Worm (Caenorhabditis elegans) whole organism, L1 larva: ENCODE results near the gene wht-3.

Experiments
- C34B4.2 ChIP-seq: sonication (generic microtip); optimal IDR thresholded peaks from 2 replicates; lab custom pipeline; 2017; ENCODE audit warnings: mild to moderate bottlenecking, missing genetic modification characterization, missing compliant biosample characterization
- Y116A8C.19 ChIP-seq: sonication (generic microtip); optimal IDR thresholded peaks from 2 replicates; lab custom pipeline; 2016; ENCODE audit warnings: missing compliant biosample characterization, missing genetic modification characterization, borderline replicate concordance
- aha-1 ChIP-seq: fragments of 150-350 bp; optimal IDR thresholded peaks from 2 replicates; lab custom pipeline; 2014; ENCODE audit warnings: missing biosample characterization, missing genetic modification characterization
- alr-1 ChIP-seq: fragments of 200-800 bp; sonication (Bioruptor generic); optimal IDR thresholded peaks from 2 replicates; lab custom pipeline; 2018; ENCODE audit warnings: borderline replicate concordance, mild to moderate bottlenecking, missing genetic modification characterization, missing compliant biosample characterization
- aly-2 ChIP-seq: fragments of 150-350 bp; optimal IDR thresholded peaks from 2 replicates; lab custom pipeline; 2014; ENCODE audit warnings: missing biosample characterization, missing genetic modification characterization
- ama-1 ChIP-seq: fragments of 150-350 bp; optimal IDR thresholded peaks from 2 replicates; lab custom pipeline; 2014
- blmp-1 ChIP-seq: fragments of 150-350 bp; optimal IDR thresholded peaks from 2 replicates; lab custom pipeline; 2014; ENCODE audit warnings: missing biosample characterization, missing genetic modification characterization
- ceh-63 ChIP-seq: fragments of 200-800 bp; sonication (Bioruptor generic); optimal IDR thresholded peaks from 2 replicates; lab custom pipeline; 2018; ENCODE audit warnings: mild to moderate bottlenecking, missing genetic modification characterization, missing compliant biosample characterization
- ceh-8 ChIP-seq: fragments of 200-800 bp; sonication (Bioruptor generic); optimal IDR thresholded peaks from 2 replicates; lab custom pipeline; 2018; ENCODE audit warnings: mild to moderate bottlenecking, missing genetic modification characterization, moderate library complexity, missing compliant biosample characterization
- ceh-82 ChIP-seq, 3 experiments: fragments of 150-350 bp in 1 of 3; sonication (generic microtip) in 2 of 3; optimal IDR thresholded peaks; 2 replicates each; lab custom pipeline; 2014 to 2017; ENCODE audit warnings: missing biosample characterization in 3 of 3, missing genetic modification characterization in 3 of 3
- ceh-88 ChIP-seq: fragments of 200-800 bp; sonication (Bioruptor generic); IDR thresholded peaks from 2 replicates; pipeline ENCODE4 v1.3.6; 2022; ENCODE audit warnings: missing genetic modification characterization, missing compliant biosample characterization
- ces-1 ChIP-seq: fragments of 150-350 bp; optimal IDR thresholded peaks from 2 replicates; lab custom pipeline; 2014; ENCODE audit warnings: missing biosample characterization, missing genetic modification reagents, missing genetic modification characterization
- dsc-1 ChIP-seq: sonication (generic microtip); optimal IDR thresholded peaks from 2 replicates; lab custom pipeline; 2016; ENCODE audit warnings: mild to moderate bottlenecking, missing genetic modification characterization, missing compliant biosample characterization
- egl-13 ChIP-seq: sonication (generic microtip); optimal IDR thresholded peaks from 2 replicates; lab custom pipeline; 2016; ENCODE audit warnings: missing genotype, missing genetic modification reagents, missing genetic modification characterization, missing compliant biosample characterization
- egl-27 ChIP-seq, 2 experiments: fragments of 150-350 bp in 1 of 2; sonication (generic microtip); optimal IDR thresholded peaks; 3 replicates each; lab custom pipeline; 2017 to 2018; ENCODE audit warnings: missing biosample characterization in 2 of 2, missing genetic modification characterization in 2 of 2, missing genetic modification reagents in 2 of 2
- elt-3 ChIP-seq, 6 experiments: fragments of 150-350 bp in 1 of 6; sonication (generic microtip); optimal IDR thresholded peaks; 2 replicates each; lab custom pipeline; 2017 to 2018; ENCODE audit warnings: missing biosample characterization in 6 of 6, missing genetic modification characterization in 6 of 6, inconsistent platforms in 1 of 6
- fkh-10 ChIP-seq: sonication (generic microtip); optimal IDR thresholded peaks from 2 replicates; lab custom pipeline; 2017; ENCODE audit warnings: missing biosample characterization, missing genetic modification reagents, missing genetic modification characterization
- fkh-4 ChIP-seq: sonication (generic microtip); optimal IDR thresholded peaks from 2 replicates; lab custom pipeline; 2016; ENCODE audit warnings: missing compliant biosample characterization, missing genetic modification characterization, borderline replicate concordance
- fkh-8 ChIP-seq: sonication (generic microtip); optimal IDR thresholded peaks from 2 replicates; lab custom pipeline; 2016; ENCODE audit warnings: mild to moderate bottlenecking, missing genetic modification characterization, missing compliant biosample characterization
- hlh-17 ChIP-seq: fragments of 200-800 bp; sonication (Bioruptor generic); optimal IDR thresholded peaks from 2 replicates; lab custom pipeline; 2018; ENCODE audit warnings: missing genetic modification characterization, mild to moderate bottlenecking, missing compliant biosample characterization, moderate library complexity, borderline replicate concordance
- hlh-4 ChIP-seq: sonication (generic microtip); optimal IDR thresholded peaks from 2 replicates; lab custom pipeline; 2016; ENCODE audit warnings: mild to moderate bottlenecking, missing genetic modification characterization, missing compliant biosample characterization
- lin-15B ChIP-seq: fragments of 150-350 bp; sonication (generic microtip); optimal IDR thresholded peaks from 3 replicates; lab custom pipeline; 2014; ENCODE audit warnings: missing biosample characterization, missing genetic modification characterization
- lir-3 ChIP-seq: sonication (generic microtip); optimal IDR thresholded peaks from 2 replicates; lab custom pipeline; 2016; ENCODE audit warnings: mild to moderate bottlenecking, missing genetic modification characterization, moderate library complexity, missing compliant biosample characterization; ENCODE audit not compliant: poor library complexity
- lsy-2 ChIP-seq, 2 experiments: fragments of 150-350 bp; optimal IDR thresholded peaks; 2 replicates each; lab custom pipeline; 2014; ENCODE audit warnings: missing biosample characterization in 2 of 2, missing genetic modification characterization in 2 of 2
- mab-9 ChIP-seq: fragments of 200-800 bp; sonication (Bioruptor generic); IDR thresholded peaks from 2 replicates; pipeline ENCODE4 v1.3.6; 2022; ENCODE audit warnings: missing genetic modification reagents, missing genetic modification characterization, missing compliant biosample characterization
- mdl-1 ChIP-seq, 2 experiments: fragments of 150-350 bp; optimal IDR thresholded peaks; 2 replicates each; lab custom pipeline; 2014 to 2017; ENCODE audit warnings: missing biosample characterization in 2 of 2, missing genetic modification characterization in 2 of 2, inconsistent platforms in 1 of 2
- mef-2 ChIP-seq: fragments of 150-350 bp; optimal IDR thresholded peaks from 2 replicates; lab custom pipeline; 2014; ENCODE audit warnings: missing biosample characterization, missing genetic modification characterization
- mep-1 ChIP-seq: fragments of 150-350 bp; optimal IDR thresholded peaks from 2 replicates; lab custom pipeline; 2014; ENCODE audit warnings: missing biosample characterization, missing genetic modification characterization
- nhr-19 ChIP-seq: fragments of 200-800 bp; sonication (Bioruptor generic); conservative IDR thresholded peaks from 2 replicates; pipeline ENCODE4 v1.3.6; 2022; ENCODE audit warnings: missing genetic modification characterization, missing compliant biosample characterization
- nhr-20 ChIP-seq: sonication (generic microtip); optimal IDR thresholded peaks from 2 replicates; lab custom pipeline; 2016; ENCODE audit warnings: mild to moderate bottlenecking, missing genetic modification characterization, missing compliant biosample characterization
- nhr-28 ChIP-seq: fragments of 150-350 bp; optimal IDR thresholded peaks from 2 replicates; lab custom pipeline; 2014; ENCODE audit warnings: missing biosample characterization, missing genetic modification characterization
- nhr-71 ChIP-seq: sonication (generic microtip); optimal IDR thresholded peaks from 2 replicates; lab custom pipeline; 2016; ENCODE audit warnings: mild to moderate bottlenecking, missing genetic modification characterization, moderate library complexity, missing compliant biosample characterization
- nhr-76 ChIP-seq: sonication (generic microtip); optimal IDR thresholded peaks from 2 replicates; lab custom pipeline; 2017; ENCODE audit warnings: missing biosample characterization, missing genetic modification characterization
- nhr-84 ChIP-seq: sonication (generic microtip); optimal IDR thresholded peaks from 2 replicates; lab custom pipeline; 2017; ENCODE audit warnings: missing biosample characterization, missing genetic modification characterization
- pag-3 ChIP-seq: sonication (generic microtip); optimal IDR thresholded peaks from 2 replicates; lab custom pipeline; 2017; ENCODE audit warnings: missing genetic modification characterization, mild to moderate bottlenecking, missing compliant biosample characterization, antibody characterized with exemption, borderline replicate concordance; ENCODE audit not compliant: insufficient read depth
- pqm-1 ChIP-seq: sonication (generic microtip); optimal IDR thresholded peaks from 3 replicates; lab custom pipeline; 2017; ENCODE audit warnings: missing biosample characterization, missing genetic modification characterization
- rnt-1 ChIP-seq: sonication (generic microtip); optimal IDR thresholded peaks from 2 replicates; lab custom pipeline; 2016; ENCODE audit warnings: mild to moderate bottlenecking, missing genetic modification characterization, moderate library complexity, missing compliant biosample characterization
- skn-1 ChIP-seq: fragments of 150-350 bp; optimal IDR thresholded peaks from 2 replicates; lab custom pipeline; 2014; ENCODE audit warnings: missing biosample characterization, missing genetic modification characterization
- snu-23 ChIP-seq: sonication (generic microtip); optimal IDR thresholded peaks from 2 replicates; lab custom pipeline; 2016; ENCODE audit warnings: missing genetic modification characterization, missing compliant biosample characterization
- sox-4 ChIP-seq: sonication (generic microtip); optimal IDR thresholded peaks from 2 replicates; lab custom pipeline; 2016; ENCODE audit warnings: missing genetic modification characterization, missing compliant biosample characterization
- tbx-2 ChIP-seq: sonication (generic microtip); optimal IDR thresholded peaks from 2 replicates; lab custom pipeline; 2016; ENCODE audit warnings: missing genetic modification characterization, missing compliant biosample characterization
- unc-130 ChIP-seq: fragments of 150-350 bp; optimal IDR thresholded peaks from 2 replicates; lab custom pipeline; 2017; ENCODE audit warnings: missing biosample characterization, missing genetic modification characterization, inconsistent platforms
- unc-30 ChIP-seq: sonication (generic microtip); optimal IDR thresholded peaks from 2 replicates; lab custom pipeline; 2017; ENCODE audit warnings: missing biosample characterization, missing genetic modification characterization
- vab-15 ChIP-seq: sonication (generic microtip); optimal IDR thresholded peaks from 2 replicates; lab custom pipeline; 2017; ENCODE audit warnings: missing genotype, mild to moderate bottlenecking, missing genetic modification characterization, missing compliant biosample characterization
- xbp-1 ChIP-seq: sonication (generic microtip); optimal IDR thresholded peaks from 2 replicates; lab custom pipeline; 2016; ENCODE audit warnings: missing genetic modification characterization, missing compliant biosample characterization
- zag-1 ChIP-seq: fragments of 150-350 bp; optimal IDR thresholded peaks from 2 replicates; lab custom pipeline; 2014; ENCODE audit warnings: missing biosample characterization, missing genetic modification characterization
- zip-4 ChIP-seq: fragments of 200-800 bp; sonication (Bioruptor generic); optimal IDR thresholded peaks from 2 replicates; lab custom pipeline; 2018; ENCODE audit warnings: mild to moderate bottlenecking, missing genetic modification characterization, moderate library complexity, missing compliant biosample characterization
- ztf-11 ChIP-seq, 2 experiments: sonication (generic microtip); optimal IDR thresholded peaks; 2 replicates each; lab custom pipeline; 2016 to 2017; ENCODE audit warnings: missing genetic modification characterization in 2 of 2, missing biosample characterization in 1 of 2, missing compliant biosample characterization in 1 of 2

wht-3 gene

DNA sequence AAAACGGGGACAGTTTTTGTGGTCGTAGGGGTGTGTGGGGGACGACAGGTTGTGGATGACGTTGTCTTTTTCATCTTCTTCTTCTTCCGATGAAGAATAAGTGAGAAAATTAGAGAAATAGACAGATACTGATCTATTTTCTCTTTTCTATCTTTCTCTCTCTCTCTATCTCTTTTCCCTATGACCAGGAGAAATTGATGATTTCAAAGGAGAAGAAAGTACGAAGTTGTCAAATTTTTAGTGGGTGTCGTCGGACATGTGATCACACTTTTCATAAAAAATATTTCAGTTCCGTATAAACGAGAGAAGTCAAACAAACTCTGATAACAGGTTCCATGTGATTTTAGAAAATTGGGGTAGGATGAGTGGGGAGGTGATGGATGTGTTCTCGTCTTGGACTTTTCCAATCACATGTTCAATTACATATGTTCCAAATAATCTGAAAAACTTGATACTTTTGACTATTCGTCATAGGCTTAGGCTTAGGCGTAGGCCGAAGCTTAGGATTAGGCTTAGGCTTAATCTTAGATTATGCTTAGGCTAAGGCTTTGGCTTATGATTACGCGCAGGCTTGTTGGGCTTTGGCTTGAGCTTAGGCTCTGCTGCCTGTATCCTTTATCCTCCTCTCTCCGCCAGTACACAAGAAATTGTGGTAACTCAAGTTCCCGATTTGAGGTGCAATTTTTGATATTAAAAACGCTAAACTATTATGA, 51.4 kb downstream of the wht-3 start (continued):
- TF ChIP-seq ztf-11 (tag; optimal IDR thresholded peaks at IDR 0.05; lab: Kevin White, UChicago) (no peak), C34B4.2 (tag; lab: Kevin White, UChicago) (no peak), lin-15B (no peak), ces-1 (GFP tag; lab: Kevin White, UChicago) (no peak), nhr-76 (tag; lab: Kevin White, UChicago) (no peak), egl-13 (tag; lab: Kevin White, UChicago) (no peak), nhr-19 (GFP tag; lab: Robert Waterston, UW) (peak; percentile 77), mep-1 (tag; lab: Kevin White, UChicago) (peak; percentile 83), nhr-28 (tag; lab: Kevin White, UChicago) (no peak), xbp-1 (tag; lab: Kevin White, UChicago) (peak; percentile 49), aha-1 (tag; lab: Kevin White, UChicago) (no peak), unc-130 (tag; lab: Kevin White, UChicago) (peak; percentile 46), snu-23 (GFP tag; lab: Kevin White, UChicago) (peak; percentile 86), ceh-8 (GFP tag; lab: Kevin White, UChicago) (no peak), lsy-2 (tag; optimal IDR thresholded peaks at IDR 0.05; lab: Kevin White, UChicago) (peak; percentile 74 to 88), dsc-1 (tag; lab: Kevin White, UChicago) (no peak), ama-1 (no peak), skn-1 (tag; lab: Kevin White, UChicago) (peak; percentile 88), blmp-1 (peak; percentile 94), ceh-88 (GFP tag; lab: Robert Waterston, UW) (no peak), egl-27 (tag; optimal IDR thresholded peaks at IDR 0.05; lab: Kevin White, UChicago) (no peak), unc-30 (tag; lab: Kevin White, UChicago) (no peak), nhr-71 (tag; lab: Kevin White, UChicago) (peak; percentile 93), nhr-84 (tag; lab: Kevin White, UChicago) (no peak), mab-9 (GFP tag; lab: Robert Waterston, UW) (no peak), alr-1 (tag; lab: Kevin White, UChicago) (no peak), rnt-1 (tag; lab: Kevin White, UChicago) (peak; percentile 31), lir-3 (peak; percentile 50), pqm-1 (no peak), Y116A8C.19 (tag; lab: Kevin White, UChicago) (no peak), hlh-17 (GFP tag; lab: Kevin White, UChicago) (no peak), fkh-10 (no peak), tbx-2 (peak; percentile 78), nhr-20 (tag; lab: Kevin White, UChicago) (peak; percentile 88), mdl-1 (tag; optimal IDR thresholded peaks at IDR 0.05; lab: Kevin White, UChicago) (peak in 1 of 2 experiments; percentile 17), fkh-4 (tag; lab: Kevin White, UChicago) (no peak), zag-1 (no peak), ceh-63 (GFP tag; lab: Kevin White, UChicago) (no peak), pag-3 (tag; lab: Kevin White, UChicago) (peak; percentile 78), aly-2 (tag; lab: Kevin White, UChicago) (no peak), zip-4 (no peak), fkh-8 (tag; lab: Kevin White, UChicago) (no peak), hlh-4 (tag; lab: Kevin White, UChicago) (no peak), ceh-82 (tag; optimal IDR thresholded peaks at IDR 0.05; lab: Kevin White, UChicago) (peak in 1 of 3 experiments; percentile 24), elt-3 (tag; optimal IDR thresholded peaks at IDR 0.05; lab: Kevin White, UChicago) (peak in 5 of 6 experiments; percentile 8 to 93 (median 41)), sox-4 (tag; lab: Kevin White, UChicago) (no peak), vab-15 (tag; lab: Kevin White, UChicago) (no peak), mef-2 (tag; lab: Kevin White, UChicago) (no peak)
